Worm (Caenorhabditis elegans): ENCODE measurements around the gene ZK632.14.

Gene ZK632.14

DNA sequence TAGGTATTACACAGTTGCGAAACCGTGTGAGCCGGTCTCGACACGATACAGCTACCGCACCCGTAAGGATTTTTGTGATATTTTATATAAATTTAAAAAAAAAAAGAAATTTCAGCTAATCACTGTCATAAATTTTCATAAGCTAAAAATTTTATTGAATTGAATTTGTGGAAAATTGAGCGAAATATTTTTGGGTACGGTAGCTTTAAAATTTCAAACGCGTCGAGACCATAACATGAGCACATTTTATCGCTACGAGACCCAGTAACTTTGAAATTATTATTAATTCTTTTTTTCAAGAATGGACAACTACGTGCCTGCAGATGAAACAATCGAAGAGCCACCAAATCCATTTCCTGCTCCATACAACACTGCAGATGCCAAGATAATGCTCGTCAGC is at the start of gene ZK632.14:
ZK632.14 (plus strand) TSS at position 301 of the 400 bp plus-strand sequence.
- no peak for TF ChIP-seq madf-6 (GFP tag; IDR thresholded peaks at IDR 0.05)
- no peak for TF ChIP-seq B0261.1 (tag; optimal IDR thresholded peaks at IDR 0.05)
- TF ChIP-seq aptf-2 (GFP tag; conservative IDR thresholded peaks at IDR 0.05): no peak
- TF ChIP-seq lsy-27 (tag; optimal IDR thresholded peaks at IDR 0.05; ENCODE audit: borderline replicate concordance, insufficient read depth): no peak
- no peak for TF ChIP-seq bed-2 (GFP tag; IDR thresholded peaks at IDR 0.05)
- no peak for TF ChIP-seq rpc-1 (optimal IDR thresholded peaks at IDR 0.05)
- no peak for TF ChIP-seq rpc-1 (tag; optimal IDR thresholded peaks at IDR 0.05)
- no peak for TF ChIP-seq lin-26 (GFP tag; IDR thresholded peaks at IDR 0.05)
- no peak for TF ChIP-seq mes-4 (tag; optimal IDR thresholded peaks at IDR 0.05)
- no peak for TF ChIP-seq nfya-2 (GFP tag; IDR thresholded peaks at IDR 0.05)
- TF ChIP-seq attf-6 (GFP tag; IDR thresholded peaks at IDR 0.05): no peak
- TF ChIP-seq unc-130 (GFP tag; optimal IDR thresholded peaks at IDR 0.05): no peak
- no peak for TF ChIP-seq T07F8.4 (tag; optimal IDR thresholded peaks at IDR 0.05)
- no peak for TF ChIP-seq ceh-91 (GFP tag; IDR thresholded peaks at IDR 0.05)
- TF ChIP-seq attf-3 (GFP tag; conservative IDR thresholded peaks at IDR 0.05): no peak
- no peak for TF ChIP-seq F57A8.1 (GFP tag; optimal IDR thresholded peaks at IDR 0.05)

DNA sequence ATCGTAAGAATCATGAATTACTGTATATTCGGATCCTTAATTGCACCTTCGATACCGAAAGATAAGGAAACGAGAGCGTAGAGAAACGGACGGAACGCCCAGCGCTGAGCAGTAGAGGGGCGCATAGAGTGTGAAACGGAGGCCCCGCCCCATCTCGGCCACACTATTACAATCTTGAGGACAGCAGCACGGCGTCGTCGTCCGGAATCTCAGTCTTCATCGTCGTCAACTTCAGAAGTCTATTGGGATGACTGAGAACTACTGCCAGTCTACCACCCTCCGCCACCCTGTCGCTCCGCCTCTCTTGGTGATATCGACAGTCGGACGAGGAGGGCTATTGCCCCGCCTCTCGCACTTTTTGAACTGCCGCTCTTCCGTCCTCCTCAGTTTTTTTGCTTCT is 48.5 kb upstream of the ZK632.14 start:
- TF ChIP-seq ztf-25 (GFP tag; IDR thresholded peaks at IDR 0.05) (no peak), egl-44 (GFP tag; IDR thresholded peaks at IDR 0.05) (no peak), atf-7 (tag; optimal IDR thresholded peaks at IDR 0.05) (no peak), rpc-1 (optimal IDR thresholded peaks at IDR 0.05) (no peak), rpc-1 (tag; optimal IDR thresholded peaks at IDR 0.05) (no peak), rec-8 (tag; optimal IDR thresholded peaks at IDR 0.05) (no peak), attf-6 (GFP tag; IDR thresholded peaks at IDR 0.05) (no peak), madf-8 (GFP tag; conservative IDR thresholded peaks at IDR 0.05) (no peak), F33H1.4 (GFP tag; IDR thresholded peaks at IDR 0.05) (0 out of 2 replicates have a peak, but pooled peaks have one; percentile 12), mcd-1 (GFP tag; IDR thresholded peaks at IDR 0.05) (peak; percentile 22; the same call in 1 of the 2 replicates), hlh-12 (tag; optimal IDR thresholded peaks at IDR 0.05) (no peak), repo-1 (tag; optimal IDR thresholded peaks at IDR 0.05) (no peak), tbx-9 (tag; optimal IDR thresholded peaks at IDR 0.05; ENCODE audit: borderline replicate concordance) (no peak), madf-3 (GFP tag; IDR thresholded peaks at IDR 0.05) (no peak), bed-2 (GFP tag; IDR thresholded peaks at IDR 0.05) (no peak), lin-54 (GFP tag; optimal IDR thresholded peaks at IDR 0.05) (no peak), let-526 (GFP tag; IDR thresholded peaks at IDR 0.05) (no peak), lsl-1 (GFP tag; optimal IDR thresholded peaks at IDR 0.05) (no peak), ekl-4 (GFP tag; IDR thresholded peaks at IDR 0.05) (no peak), zim-3 (tag; optimal IDR thresholded peaks at IDR 0.05) (no peak), bed-1 (GFP tag; IDR thresholded peaks at IDR 0.05) (0 out of 2 replicates have a peak, but pooled peaks have one; percentile 60), attf-3 (GFP tag; conservative IDR thresholded peaks at IDR 0.05) (no peak), dpff-1 (tag; optimal IDR thresholded peaks at IDR 0.05) (no peak), fkh-3 (tag; optimal IDR thresholded peaks at IDR 0.05) (no peak), zfh-2 (GFP tag; conservative IDR thresholded peaks at IDR 0.05) (peak; percentile 63; the same call in 1 of the 2 replicates), Y53G8AR.9 (GFP tag; conservative IDR thresholded peaks at IDR 0.05) (no peak), aptf-2 (GFP tag; conservative IDR thresholded peaks at IDR 0.05) (no peak), K12H6.12 (tag; optimal IDR thresholded peaks at IDR 0.05) (no peak), nhr-80 (tag; optimal IDR thresholded peaks at IDR 0.05) (no peak), snpc-3.4 (tag; optimal IDR thresholded peaks at IDR 0.05) (no peak), sea-2 (GFP tag; IDR thresholded peaks at IDR 0.05) (no peak)
